Worm (Caenorhabditis elegans) whole organism, dauer: Measurements from ENCODE around the gene spp-2.

Experiments used
- unc-62 ChIP-seq: sonication (generic microtip); optimal IDR thresholded peaks from 2 replicates; lab custom pipeline; 2017; ENCODE audit warnings: missing biosample characterization, missing genetic modification reagents, missing genetic modification characterization

The spp-2 gene

DNA sequence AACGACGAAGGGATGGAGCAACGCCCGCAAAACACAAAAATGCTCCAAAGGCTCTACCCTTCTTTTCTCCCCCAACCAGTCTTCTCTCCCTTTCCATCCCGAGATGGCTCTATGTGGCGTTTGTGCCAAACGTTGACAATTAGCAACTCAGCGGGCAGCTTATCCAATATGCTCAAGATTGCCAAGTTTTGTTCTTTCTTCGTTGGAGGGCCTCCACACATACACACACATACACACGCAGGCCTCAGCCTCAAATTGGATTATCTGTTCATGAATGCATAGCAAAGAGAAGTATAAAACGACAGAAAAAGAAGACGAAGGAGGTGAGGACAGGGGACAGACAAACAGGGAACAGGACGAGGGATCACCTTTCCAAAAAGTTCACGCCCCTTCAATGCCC, 35.3 kb downstream of the spp-2 start:
- TF ChIP-seq unc-62, result no peak

DNA sequence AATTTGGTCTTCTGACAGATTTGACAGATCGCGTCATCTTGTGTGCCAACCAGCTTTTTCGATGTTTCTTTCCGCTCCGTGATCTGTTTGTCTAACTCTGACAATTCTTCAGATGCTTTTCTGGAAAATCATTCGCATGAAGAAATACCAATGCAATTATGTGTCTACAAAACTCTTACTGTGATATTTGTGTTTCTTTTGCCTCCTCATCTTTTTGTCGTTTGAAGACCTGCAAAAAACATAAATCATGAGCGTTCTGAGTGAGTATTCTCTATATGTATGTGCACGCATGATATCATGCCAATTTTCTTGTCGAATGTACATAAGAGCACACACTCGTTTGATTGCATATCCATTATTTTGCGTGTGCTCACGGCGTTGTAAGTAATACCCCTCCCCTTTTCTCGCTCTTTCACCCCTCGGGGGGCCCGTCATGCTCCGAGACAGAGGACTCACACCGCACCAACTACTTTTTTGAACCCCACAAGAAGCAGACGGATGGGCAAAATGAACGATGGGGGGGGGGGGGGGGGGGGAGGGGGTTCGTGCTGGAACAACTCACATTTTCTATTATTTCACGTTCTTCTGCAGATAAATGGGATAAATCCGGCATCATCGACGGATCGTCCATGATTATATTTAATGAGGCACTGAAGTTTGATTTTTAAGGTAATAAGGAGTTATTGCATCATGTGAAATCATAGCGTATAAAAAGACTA, 36.8 kb downstream of the spp-2 start, which contains the start of gene unc-10:
Gene unc-10 (minus strand): TSS at position 652 of the 719 bp plus-strand sequence.
- no peak for TF ChIP-seq unc-62

DNA sequence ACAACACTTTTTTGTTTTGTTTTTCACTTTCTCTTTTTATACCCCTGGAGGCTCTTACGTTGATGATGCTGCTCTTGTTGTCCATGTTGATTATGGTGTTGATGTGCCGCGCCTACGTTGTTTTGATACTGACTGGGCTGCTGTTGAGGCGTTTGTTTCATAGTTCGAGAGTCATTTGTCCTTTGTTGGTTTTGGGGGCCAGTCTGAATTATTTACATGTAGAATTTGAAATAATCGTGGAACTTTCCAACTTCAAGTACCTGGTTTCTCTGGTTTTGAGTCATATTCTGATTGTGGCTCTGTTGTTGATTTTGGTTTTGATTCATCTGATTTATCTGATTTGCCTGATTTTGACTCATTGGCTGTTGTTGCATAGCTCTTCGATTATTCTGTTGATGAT, 38.5 kb downstream of the spp-2 start:
- no peak for TF ChIP-seq unc-62

DNA sequence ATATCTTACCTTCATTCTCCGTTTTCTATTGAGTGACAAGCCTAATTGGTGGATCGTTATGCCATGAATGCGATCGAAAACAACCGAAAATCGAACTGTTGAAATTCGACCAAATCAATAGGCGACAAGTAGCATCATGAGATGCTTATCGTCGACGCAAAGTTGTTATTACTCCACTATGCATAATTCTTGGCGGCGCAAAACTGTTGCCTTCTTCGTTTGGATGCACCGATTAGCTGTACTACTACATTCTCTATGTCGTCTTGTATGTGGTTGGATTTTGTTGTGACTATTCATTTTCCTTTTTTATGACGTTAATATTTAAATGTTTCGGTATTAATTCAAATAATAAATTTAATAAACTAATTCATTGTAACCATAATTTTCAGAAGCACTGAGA, 44.6 kb downstream of the spp-2 start, which contains the start of gene F46H5.11:
Gene F46H5.11 (minus strand): TSS at position 101 of the 400 bp plus-strand sequence.
- TF ChIP-seq unc-62, result no peak

DNA sequence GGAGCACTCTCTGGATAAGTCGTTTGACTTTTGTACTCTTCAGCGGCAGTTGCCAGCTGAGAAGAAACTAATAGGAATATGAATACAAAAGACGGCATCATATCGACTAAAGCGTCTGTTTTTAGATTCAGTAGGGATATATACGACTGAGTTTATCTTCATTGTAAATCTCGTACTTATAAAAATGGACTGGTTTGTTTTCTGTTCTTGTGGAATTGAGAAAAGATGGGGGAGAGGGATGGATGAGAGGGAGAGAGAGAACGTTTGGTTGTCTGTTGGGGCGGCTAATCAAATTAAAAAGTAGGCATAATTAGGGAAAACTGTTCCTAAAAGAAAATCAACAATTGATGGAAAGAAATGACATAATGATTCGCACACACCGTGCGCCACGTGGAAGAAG, 47.2 kb downstream of the spp-2 start, which contains the start of gene grd-7:
Gene grd-7 (minus strand): TSS at position 101 of the 400 bp plus-strand sequence.
- no peak for TF ChIP-seq unc-62

DNA sequence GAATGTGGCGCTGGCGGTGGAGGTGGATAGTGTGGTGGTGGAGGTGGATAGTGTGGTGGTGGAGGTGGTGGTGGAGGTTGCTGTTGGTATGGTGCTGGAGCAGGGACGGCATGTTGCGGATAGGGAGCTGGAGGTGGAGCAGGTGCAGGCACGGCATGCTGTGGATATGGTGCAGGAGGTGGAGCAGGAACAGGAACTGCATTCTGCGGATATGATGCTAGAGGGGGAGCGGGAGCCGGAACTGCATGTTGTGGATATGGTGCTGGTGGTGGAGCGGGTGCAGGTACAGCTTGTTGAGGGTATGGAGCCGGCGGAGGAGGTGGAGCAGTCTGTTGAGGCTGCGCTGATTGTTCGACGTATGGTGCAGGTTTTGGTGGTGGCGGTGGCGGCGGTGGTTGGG, 47.7 kb downstream of the spp-2 start:
- TF ChIP-seq unc-62, result no peak
